Fruit fly (Drosophila melanogaster) whole organism, adult: Measurements from ENCODE around the gene CG7457.

ENCODE experiments used
- CG11617 ChIP-seq: fragments of 200-800 bp; sonication (Bioruptor generic); optimal IDR thresholded peaks from 2 replicates; lab custom pipeline; 2017; ENCODE audit warnings: mild to moderate bottlenecking, missing biosample characterization, missing genetic modification reagents, missing genetic modification characterization
- CG33017 ChIP-seq: fragments of 200-800 bp; sonication (Bioruptor generic); optimal IDR thresholded peaks from 2 replicates; lab custom pipeline; 2018; ENCODE audit warnings: missing biosample characterization, mild to moderate bottlenecking, missing genetic modification characterization, moderate library complexity
- Clk ChIP-seq: fragments of 200-800 bp; sonication (Bioruptor generic); optimal IDR thresholded peaks from 2 replicates; lab custom pipeline; 2017; ENCODE audit warnings: missing biosample characterization, missing genetic modification characterization
- Mnt ChIP-seq: fragments of 200-800 bp; sonication (Bioruptor generic); optimal IDR thresholded peaks from 2 replicates; lab custom pipeline; 2016; ENCODE audit warnings: missing biosample characterization, mild to moderate bottlenecking, missing genetic modification characterization
- bab1 ChIP-seq: fragments of 200-800 bp; sonication (Bioruptor generic); optimal IDR thresholded peaks from 3 replicates; lab custom pipeline; 2019; ENCODE audit warnings: missing biosample characterization, mild to moderate bottlenecking, missing genetic modification characterization, moderate library complexity
- pad ChIP-seq: fragments of 200-800 bp; sonication (Bioruptor generic); optimal IDR thresholded peaks from 3 replicates; lab custom pipeline; 2017; ENCODE audit warnings: missing biosample characterization, missing genetic modification characterization, mild to moderate bottlenecking, moderate library complexity, missing genetic modification reagents
- tj ChIP-seq: fragments of 200-800 bp; sonication (Bioruptor generic); optimal IDR thresholded peaks from 3 replicates; lab custom pipeline; 2017; ENCODE audit warnings: missing biosample characterization, mild to moderate bottlenecking, missing genetic modification characterization, moderate library complexity

DNA sequence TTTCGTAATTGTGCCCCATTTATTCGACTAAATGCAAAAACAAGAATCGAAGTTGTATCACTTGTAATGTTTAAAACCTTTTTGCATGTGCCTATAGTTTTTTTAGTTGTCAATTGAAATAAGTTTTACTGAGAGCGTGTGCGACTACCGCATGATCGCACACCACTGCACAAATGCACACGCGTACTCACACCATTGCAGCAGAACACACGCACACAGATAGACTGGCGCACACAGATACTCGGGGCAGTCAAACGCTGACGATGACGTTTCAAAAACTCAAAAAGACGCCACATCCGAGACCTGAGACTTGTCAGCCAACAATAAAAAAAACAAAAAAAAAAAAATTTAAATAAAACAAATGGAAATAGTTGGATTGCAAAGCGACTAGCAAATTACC lies 47.3 kb upstream of the CG7457 start:
- TF ChIP-seq pad (GFP tag; lab: Kevin White, UChicago) (no peak), Mnt (GFP tag; lab: Kevin White, UChicago) (peak; percentile 64), tj (GFP tag; lab: Kevin White, UChicago) (peak; percentile 80), CG11617 (GFP tag; lab: Kevin White, UChicago) (no peak), CG33017 (no peak), Clk (GFP tag; lab: Kevin White, UChicago) (peak; percentile 27), bab1 (no peak)
